Fruit fly (Drosophila melanogaster): ENCODE data around the gene CG31267.

dm6 chr3R:17149080-17149746, 15.2 kb downstream of the CG31267 start, which contains the start of the genes m-cup and Det:
- no peak for TF ChIP-seq Pif1B (GFP tag; optimal IDR thresholded peaks at IDR 0.05)
- no peak for TF ChIP-seq CG8159 (tag; optimal IDR thresholded peaks at IDR 0.05)
- no peak for TF ChIP-seq CG13204 (GFP tag; optimal IDR thresholded peaks at IDR 0.05)
- TF ChIP-seq CG34367 (tag; optimal IDR thresholded peaks at IDR 0.05) = no peak
- TF ChIP-seq CG8301 (tag; optimal IDR thresholded peaks at IDR 0.05) = no peak
- no peak for TF ChIP-seq CG14655 (GFP tag; optimal IDR thresholded peaks at IDR 0.05)
- no peak for TF ChIP-seq gl (tag; optimal IDR thresholded peaks at IDR 0.05)
- TF ChIP-seq CG9948 (tag; optimal IDR thresholded peaks at IDR 0.05) = no peak
- no peak for TF ChIP-seq CG15710 (tag; optimal IDR thresholded peaks at IDR 0.05)
